Worm (Caenorhabditis elegans): ENCODE data around the gene exos-1.
A peak's percentile ranks its signal among the peaks of the same experiment; 100 is the strongest.
"Not testable (repeated sequence)": the region's sequence is repeated elsewhere in the genome, so short reads cannot be mapped to it uniquely, and the experiment has no call there.

Gene exos-1

ce11 chrIII:11007552-11008272 lies 1.1 kb upstream of the exos-1 start, which contains the start of the genes fipr-17 and Y48A6B.3:
Gene fipr-17, minus strand, starts transcription at chrIII:11007602.
Gene Y48A6B.3, plus strand, starts transcription at chrIII:11008222.
- no peak for TF ChIP-seq dao-5 (tag; optimal IDR thresholded peaks at IDR 0.05)
- TF ChIP-seq W03F9.2 (tag; optimal IDR thresholded peaks at IDR 0.05): peak; percentile 76

DNA sequence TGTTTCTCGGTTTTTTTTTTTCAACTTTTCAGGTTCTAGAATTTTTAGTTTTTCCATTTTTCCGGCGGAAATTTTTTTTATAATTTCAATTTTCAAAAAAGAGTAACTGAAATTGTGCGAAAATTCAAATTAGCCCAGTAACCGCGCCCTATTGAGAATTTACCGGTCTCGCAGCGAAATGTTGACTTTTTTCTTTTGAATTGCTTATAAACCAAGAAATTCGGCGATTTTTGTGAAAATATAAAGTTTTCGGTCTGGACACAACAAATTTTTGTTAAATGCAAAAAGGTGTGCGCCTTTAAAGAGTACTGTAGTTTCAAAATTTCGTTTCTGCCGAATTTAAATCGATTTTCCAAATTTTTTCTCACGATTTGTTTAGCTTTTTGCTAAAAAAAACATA lies 1.8 kb downstream of the exos-1 start:
- TF ChIP-seq W03F9.2 (tag; optimal IDR thresholded peaks at IDR 0.05) (no peak), dao-5 (tag; optimal IDR thresholded peaks at IDR 0.05) (no peak), him-1 (tag; optimal IDR thresholded peaks at IDR 0.05) (no peak)

DNA sequence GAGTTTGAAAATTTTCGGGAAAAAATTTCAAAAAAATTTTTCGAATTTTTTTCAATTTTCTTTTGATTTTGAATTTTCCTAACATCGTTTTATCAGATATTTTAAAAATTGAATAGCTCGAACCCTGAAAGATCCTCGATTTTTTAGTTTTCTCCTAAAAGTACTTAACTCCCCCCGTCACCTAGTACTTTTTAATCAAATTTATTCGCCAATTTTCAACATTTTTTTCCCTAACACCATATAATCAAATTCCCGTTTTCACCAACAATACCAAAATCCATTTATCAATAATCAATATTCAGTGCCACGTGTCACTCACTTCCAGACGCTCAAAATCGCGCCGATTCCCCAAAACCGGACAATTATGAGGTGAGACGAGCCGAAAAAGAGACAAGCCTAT lies 3.4 kb downstream of the exos-1 start, which contains the start of gene kvs-4:
TSS of gene kvs-4 (plus strand) at position 301 of the 400 bp plus-strand sequence.
- no peak for TF ChIP-seq dao-5 (tag; optimal IDR thresholded peaks at IDR 0.05)
- TF ChIP-seq him-1 (tag; optimal IDR thresholded peaks at IDR 0.05): no peak
- no peak for TF ChIP-seq W03F9.2 (tag; optimal IDR thresholded peaks at IDR 0.05)

ce11 chrIII:11022278-11022677 lies 13.4 kb downstream of the exos-1 start:
- TF ChIP-seq dao-5 (tag; optimal IDR thresholded peaks at IDR 0.05) (no peak), him-1 (tag; optimal IDR thresholded peaks at IDR 0.05) (no peak), W03F9.2 (tag; optimal IDR thresholded peaks at IDR 0.05) (no peak)

- TF ChIP-seq dao-5 (tag; optimal IDR thresholded peaks at IDR 0.05) (no peak), W03F9.2 (tag; optimal IDR thresholded peaks at IDR 0.05) (no peak), him-1 (tag; optimal IDR thresholded peaks at IDR 0.05) (no peak)
These were observed 16.3 kb downstream of the exos-1 start for ce11 chrIII:11025138-11025537.

DNA sequence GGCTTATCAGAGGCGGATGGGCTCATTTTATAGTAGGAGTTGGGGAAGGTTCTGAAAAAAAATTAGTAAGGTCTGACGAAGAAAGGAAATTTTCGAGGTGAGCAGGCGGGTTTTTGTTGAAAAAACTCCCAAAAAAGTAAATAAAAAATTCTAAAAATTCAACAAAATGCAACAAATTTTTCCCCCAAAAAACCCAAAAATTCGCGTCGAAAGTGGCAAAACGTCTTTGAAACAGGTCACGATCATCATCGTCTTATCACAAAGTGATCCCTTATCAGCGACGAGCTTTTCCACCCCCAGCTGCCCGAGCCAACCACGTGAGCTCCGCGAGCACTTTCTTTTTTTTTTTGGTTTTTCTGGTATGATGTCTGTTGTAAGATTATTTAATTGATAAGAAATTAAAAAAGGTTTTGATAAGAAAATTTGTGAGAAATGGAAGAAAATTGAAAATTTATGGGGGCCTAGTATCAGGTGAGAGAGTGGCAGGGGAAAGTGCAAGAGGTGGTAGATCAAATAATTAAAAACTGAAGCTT lies 17.7 kb downstream of the exos-1 start, which contains the start of gene Y48A6B.7:
TSS of gene Y48A6B.7 (minus strand) at position 51 of the 533 bp plus-strand sequence.
- TF ChIP-seq W03F9.2 (tag; optimal IDR thresholded peaks at IDR 0.05): peak; percentile 28
- TF ChIP-seq dao-5 (tag; optimal IDR thresholded peaks at IDR 0.05): no peak

- TF ChIP-seq him-1, dao-5, W03F9.2 (tag; optimal IDR thresholded peaks at IDR 0.05): not testable (repeated sequence)
These were observed 20.5 kb downstream of the exos-1 start, which contains the start of gene Y48A6B.8 for ce11 chrIII:11029337-11029736. Gene Y48A6B.8, minus strand, starts transcription at chrIII:11029437.

ce11 chrIII:11031309-11031708 lies 22.5 kb downstream of the exos-1 start, which contains the start of gene Y48A6B.14:
Gene Y48A6B.14, plus strand, starts transcription at chrIII:11031609.
- TF ChIP-seq him-1 (tag; optimal IDR thresholded peaks at IDR 0.05) (no peak), dao-5 (tag; optimal IDR thresholded peaks at IDR 0.05) (no peak), W03F9.2 (tag; optimal IDR thresholded peaks at IDR 0.05) (no peak)

ce11 chrIII:11032872-11033271 lies 24.0 kb downstream of the exos-1 start, which contains the start of gene Y48A6B.9:
Gene Y48A6B.9, plus strand, starts transcription at chrIII:11033172.
- no peak for TF ChIP-seq dao-5 (tag; optimal IDR thresholded peaks at IDR 0.05)
- TF ChIP-seq him-1 (tag; optimal IDR thresholded peaks at IDR 0.05): no peak
- TF ChIP-seq W03F9.2 (tag; optimal IDR thresholded peaks at IDR 0.05): no peak

DNA sequence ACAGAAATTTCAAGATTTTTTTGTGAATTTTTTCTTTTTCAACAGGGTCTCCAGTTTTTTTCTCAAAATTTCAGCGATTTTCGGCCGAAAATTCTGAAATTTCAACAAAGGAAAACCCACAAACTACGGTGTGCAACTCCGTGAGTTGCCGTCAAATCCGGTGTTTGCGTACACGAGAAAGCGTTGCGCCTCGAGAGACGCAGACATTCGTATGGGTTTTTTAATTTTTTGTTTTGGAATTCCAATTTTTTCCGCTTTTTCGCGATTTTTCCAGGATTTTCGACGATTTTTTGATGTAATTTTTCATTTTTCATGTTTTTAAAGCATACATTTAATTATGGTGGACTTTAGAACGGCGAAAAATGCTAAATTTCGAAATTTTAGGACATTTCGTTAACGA lies 27.3 kb downstream of the exos-1 start:
- TF ChIP-seq dao-5 (tag; optimal IDR thresholded peaks at IDR 0.05) (no peak), him-1 (tag; optimal IDR thresholded peaks at IDR 0.05) (peak; percentile 9), W03F9.2 (tag; optimal IDR thresholded peaks at IDR 0.05) (peak; percentile 81)

ce11 chrIII:11036640-11037039 lies 27.8 kb downstream of the exos-1 start, which contains the start of gene spat-2:
Gene spat-2, plus strand, starts transcription at chrIII:11036940.
- no peak for TF ChIP-seq W03F9.2 (tag; optimal IDR thresholded peaks at IDR 0.05)
- no peak for TF ChIP-seq him-1 (tag; optimal IDR thresholded peaks at IDR 0.05)
- no peak for TF ChIP-seq dao-5 (tag; optimal IDR thresholded peaks at IDR 0.05)

ce11 chrIII:11039250-11039649 lies 30.4 kb downstream of the exos-1 start:
- TF ChIP-seq him-1 (tag; optimal IDR thresholded peaks at IDR 0.05) (no peak), W03F9.2 (tag; optimal IDR thresholded peaks at IDR 0.05) (no peak), dao-5 (tag; optimal IDR thresholded peaks at IDR 0.05) (no peak)

DNA sequence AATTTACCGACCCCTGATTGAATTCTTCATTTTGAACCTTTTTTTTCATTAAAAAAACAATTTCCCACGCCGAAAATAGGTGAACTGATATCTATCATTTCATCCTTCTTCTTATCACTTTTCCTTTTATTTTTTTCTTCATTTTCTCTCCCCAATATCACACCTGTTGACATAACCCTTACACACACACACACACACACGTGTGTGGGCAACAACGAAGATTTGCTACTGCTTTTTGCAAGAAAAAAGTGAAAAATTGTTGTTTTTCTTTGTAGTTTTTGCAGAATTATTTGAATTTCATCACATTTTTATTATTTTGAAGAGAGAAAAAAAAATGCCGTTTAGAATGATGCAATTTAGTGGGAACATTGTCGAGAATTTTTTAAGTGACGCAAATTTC lies 31.8 kb downstream of the exos-1 start:
- no peak for TF ChIP-seq dao-5 (tag; optimal IDR thresholded peaks at IDR 0.05)
- no peak for TF ChIP-seq W03F9.2 (tag; optimal IDR thresholded peaks at IDR 0.05)
- TF ChIP-seq him-1 (tag; optimal IDR thresholded peaks at IDR 0.05): no peak

DNA sequence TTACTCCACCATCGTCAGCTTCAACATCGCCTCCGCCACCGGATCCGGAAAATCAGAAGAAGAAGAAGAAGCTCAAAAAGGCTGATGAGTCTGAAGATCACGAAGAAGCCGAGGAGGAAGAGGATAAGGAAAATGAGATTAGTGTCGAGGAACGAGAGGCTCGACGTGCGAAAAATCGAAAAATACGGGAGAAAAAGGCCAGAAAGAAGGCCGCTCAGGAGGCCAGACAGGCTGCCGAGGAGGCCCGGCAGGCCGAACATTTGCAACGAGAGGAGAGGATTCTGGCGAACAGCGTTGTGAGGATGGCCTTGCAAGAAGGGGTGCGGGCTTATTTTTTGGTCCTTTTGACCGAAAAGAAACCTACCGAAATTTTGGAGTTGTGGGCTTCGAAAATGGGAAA lies 36.4 kb downstream of the exos-1 start:
- TF ChIP-seq W03F9.2 (tag; optimal IDR thresholded peaks at IDR 0.05) (no peak), him-1 (tag; optimal IDR thresholded peaks at IDR 0.05) (no peak)
